Fruit fly (Drosophila melanogaster) S2 (cell line): Measurements from ENCODE around the gene CG12640.
A peak's percentile ranks its signal among the peaks of the same experiment; 100 is the strongest.

Experiments used
- CG8478 ChIP-seq: fragments of >200 bp; optimal IDR thresholded peaks from 2 replicates; lab custom pipeline; 2018
- CTCF ChIP-seq, 2 experiments: fragments of >200 bp; optimal IDR thresholded peaks; 2 replicates each; lab custom pipeline; 2018

DNA sequence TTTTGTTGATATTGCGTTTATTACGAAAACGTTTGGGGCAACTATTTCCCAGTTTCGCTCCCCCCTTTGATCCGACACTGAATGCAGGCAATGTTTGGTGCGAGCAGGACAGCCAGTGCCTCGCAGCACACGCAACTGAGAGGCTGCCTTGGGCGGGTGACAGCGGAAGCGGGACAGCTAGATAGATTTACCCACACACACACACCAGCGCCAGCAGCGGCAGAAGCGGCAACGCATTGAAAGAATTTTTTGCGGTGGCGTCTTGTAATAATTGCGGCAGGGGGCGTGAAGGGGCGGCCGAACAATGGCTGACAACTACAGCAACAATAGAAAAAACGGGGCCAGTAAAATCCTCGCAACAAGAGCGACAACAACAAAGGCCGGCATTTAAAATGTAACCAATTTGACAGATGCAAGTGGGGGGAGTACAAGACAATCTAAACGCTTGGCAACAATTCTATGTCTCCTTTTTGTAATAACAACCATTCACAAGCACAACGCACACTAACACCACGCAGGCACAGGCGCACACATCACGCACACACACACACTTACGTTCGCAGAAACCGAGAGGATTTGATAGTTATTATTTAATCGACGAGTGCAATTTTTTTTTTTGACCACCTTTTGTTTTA lies 40.1 kb upstream of the CG12640 start:
- TF ChIP-seq CG8478 (lab: Kevin White, UChicago) (peak; percentile 70), CTCF (optimal IDR thresholded peaks at IDR 0.05; lab: Kevin White, UChicago) (peak; percentile 38 to 41)
